Worm (Caenorhabditis elegans) whole organism, young adult: ENCODE data around the gene Y43E12A.3.

Experiments
- B0019.2 ChIP-seq: fragments of 200-800 bp; sonication (Bioruptor generic); conservative IDR thresholded peaks from 2 replicates; pipeline ENCODE4 v1.3.6; 2022; ENCODE audit warnings: missing genetic modification reagents, missing genetic modification characterization, missing compliant biosample characterization
- B0336.3 ChIP-seq: fragments of 200-800 bp; sonication (Bioruptor generic); IDR thresholded peaks from 2 replicates; pipeline ENCODE4 v1.3.6; 2022; ENCODE audit warnings: missing genetic modification characterization, missing compliant biosample characterization
- D2030.7 ChIP-seq: fragments of 200-800 bp; sonication (Bioruptor generic); IDR thresholded peaks from 2 replicates; pipeline ENCODE4 v1.3.6; 2022; ENCODE audit warnings: missing genetic modification reagents, missing genetic modification characterization, missing compliant biosample characterization
- F10E7.11 ChIP-seq: sonication (generic microtip); optimal IDR thresholded peaks from 2 replicates; lab custom pipeline; 2017; ENCODE audit warnings: mild to moderate bottlenecking, missing genetic modification characterization, moderate library complexity, missing compliant biosample characterization
- F33H1.4 ChIP-seq: fragments of 200-800 bp; sonication (Bioruptor generic); IDR thresholded peaks from 2 replicates; pipeline ENCODE4 v1.3.6; 2022; ENCODE audit warnings: missing genetic modification reagents, missing genetic modification characterization, missing compliant biosample characterization
- F49E8.2 ChIP-seq: sonication (generic microtip); optimal IDR thresholded peaks from 3 replicates; lab custom pipeline; 2017; ENCODE audit warnings: missing genetic modification characterization, mild to moderate bottlenecking, missing compliant biosample characterization, antibody characterized with exemption, moderate library complexity; ENCODE audit not compliant: insufficient read depth
- K12H6.12 ChIP-seq: fragments of 200-800 bp; sonication (Bioruptor generic); optimal IDR thresholded peaks from 2 replicates; lab custom pipeline; 2018; ENCODE audit warnings: mild to moderate bottlenecking, missing genetic modification characterization, missing compliant biosample characterization
- Y53F4B.3 ChIP-seq: fragments of 200-800 bp; sonication (Bioruptor generic); IDR thresholded peaks from 2 replicates; pipeline ENCODE4 v1.3.6; 2022; ENCODE audit warnings: missing genetic modification reagents, missing genetic modification characterization, missing compliant biosample characterization
- akir-1 ChIP-seq: fragments of 200-800 bp; sonication (Bioruptor generic); optimal IDR thresholded peaks from 2 replicates; lab custom pipeline; 2018; ENCODE audit warnings: mild to moderate bottlenecking, missing genetic modification characterization, moderate library complexity, missing compliant biosample characterization
- aptf-2 ChIP-seq: fragments of 200-800 bp; sonication (Bioruptor generic); conservative IDR thresholded peaks from 2 replicates; pipeline ENCODE4 v1.3.6; 2022; ENCODE audit warnings: missing genetic modification reagents, missing genetic modification characterization, missing compliant biosample characterization
- attf-6 ChIP-seq: fragments of 200-800 bp; sonication (Bioruptor generic); IDR thresholded peaks from 2 replicates; pipeline ENCODE4 v1.3.6; 2022; ENCODE audit warnings: missing genetic modification reagents, missing genetic modification characterization, missing compliant biosample characterization
- bed-1 ChIP-seq: fragments of 200-800 bp; sonication (Bioruptor generic); IDR thresholded peaks from 2 replicates; pipeline ENCODE4 v1.3.6; 2022; ENCODE audit warnings: missing genetic modification reagents, missing genetic modification characterization, missing compliant biosample characterization
- ceh-100 ChIP-seq: fragments of 200-800 bp; sonication (Bioruptor generic); IDR thresholded peaks from 2 replicates; pipeline ENCODE4 v1.3.6; 2022; ENCODE audit warnings: missing genetic modification reagents, missing genetic modification characterization, missing compliant biosample characterization
- ceh-40 ChIP-seq: fragments of 200-800 bp; sonication (Bioruptor generic); IDR thresholded peaks from 2 replicates; pipeline ENCODE4 v1.3.6; 2022; ENCODE audit warnings: missing genetic modification characterization, missing compliant biosample characterization
- ceh-91 ChIP-seq: fragments of 200-800 bp; sonication (Bioruptor generic); IDR thresholded peaks from 2 replicates; pipeline ENCODE4 v1.3.6; 2022; ENCODE audit warnings: missing genetic modification reagents, missing genetic modification characterization, missing compliant biosample characterization
- efl-1 ChIP-seq: fragments of 150-350 bp; optimal IDR thresholded peaks from 2 replicates; lab custom pipeline; 2014; ENCODE audit warnings: missing biosample characterization, missing genetic modification reagents, missing genetic modification characterization
- him-1 ChIP-seq: sonication (generic microtip); optimal IDR thresholded peaks from 2 replicates; lab custom pipeline; 2016; ENCODE audit warnings: missing genotype, missing genetic modification reagents, missing genetic modification characterization, missing compliant biosample characterization
- hmg-1.2 ChIP-seq: fragments of 200-800 bp; sonication (Bioruptor generic); IDR thresholded peaks from 2 replicates; pipeline ENCODE4 v1.3.6; 2022; ENCODE audit warnings: missing genetic modification reagents, missing genetic modification characterization, missing compliant biosample characterization
- hmg-20 ChIP-seq: fragments of 200-800 bp; sonication (Bioruptor generic); IDR thresholded peaks from 2 replicates; pipeline ENCODE4 v1.3.6; 2022; ENCODE audit warnings: missing genetic modification reagents, missing genetic modification characterization, missing compliant biosample characterization
- hrde-1 ChIP-seq: sonication (generic microtip); optimal IDR thresholded peaks from 2 replicates; lab custom pipeline; 2016; ENCODE audit warnings: missing genetic modification characterization, mild to moderate bottlenecking, missing compliant biosample characterization, moderate library complexity, missing genotype, missing genetic modification reagents, borderline replicate concordance
- hsf-1 ChIP-seq: fragments of 200-800 bp; sonication (Bioruptor generic); IDR thresholded peaks from 2 replicates; pipeline ENCODE4 v1.3.6; 2022; ENCODE audit warnings: missing genetic modification reagents, missing genetic modification characterization, missing compliant biosample characterization
- lsl-1 ChIP-seq: fragments of 200-800 bp; sonication (Bioruptor generic); optimal IDR thresholded peaks from 2 replicates; lab custom pipeline; 2018; ENCODE audit warnings: mild to moderate bottlenecking, missing genetic modification characterization, moderate library complexity, missing compliant biosample characterization
- madf-6 ChIP-seq: fragments of 200-800 bp; sonication (Bioruptor generic); IDR thresholded peaks from 2 replicates; pipeline ENCODE4 v1.3.6; 2022; ENCODE audit warnings: missing genetic modification reagents, missing genetic modification characterization, missing compliant biosample characterization
- madf-8 ChIP-seq: fragments of 200-800 bp; sonication (Bioruptor generic); conservative IDR thresholded peaks from 2 replicates; pipeline ENCODE4 v1.3.6; 2022; ENCODE audit warnings: missing genetic modification reagents, missing genetic modification characterization, missing compliant biosample characterization
- mes-4 ChIP-seq: sonication (generic microtip); optimal IDR thresholded peaks from 2 replicates; lab custom pipeline; 2016; ENCODE audit warnings: missing genotype, missing genetic modification characterization, missing compliant biosample characterization
- nfya-2 ChIP-seq: fragments of 200-800 bp; sonication (Bioruptor generic); IDR thresholded peaks from 2 replicates; pipeline ENCODE4 v1.3.6; 2022; ENCODE audit warnings: missing genetic modification reagents, missing genetic modification characterization, missing compliant biosample characterization
- nhr-120 ChIP-seq: fragments of 200-800 bp; sonication (Bioruptor generic); IDR thresholded peaks from 2 replicates; pipeline ENCODE4 v1.3.6; 2022; ENCODE audit warnings: missing genetic modification characterization, missing compliant biosample characterization
- nhr-27 ChIP-seq: fragments of 200-800 bp; sonication (Bioruptor generic); optimal IDR thresholded peaks from 2 replicates; lab custom pipeline; 2018; ENCODE audit warnings: mild to moderate bottlenecking, missing genetic modification characterization, moderate library complexity, missing compliant biosample characterization
- rcor-1 ChIP-seq: fragments of 200-800 bp; sonication (Bioruptor generic); IDR thresholded peaks from 2 replicates; pipeline ENCODE4 v1.3.6; 2022; ENCODE audit warnings: missing genetic modification reagents, missing genetic modification characterization, missing compliant biosample characterization
- sdz-38 ChIP-seq: sonication (generic microtip); optimal IDR thresholded peaks from 2 replicates; lab custom pipeline; 2016; ENCODE audit warnings: missing genotype, missing genetic modification characterization, missing compliant biosample characterization
- sea-2 ChIP-seq: fragments of 200-800 bp; sonication (Bioruptor generic); IDR thresholded peaks from 2 replicates; pipeline ENCODE4 v1.3.6; 2022; ENCODE audit warnings: missing genetic modification characterization, missing compliant biosample characterization
- somi-1 ChIP-seq: fragments of 200-800 bp; sonication (Bioruptor generic); optimal IDR thresholded peaks from 2 replicates; lab custom pipeline; 2018; ENCODE audit warnings: mild to moderate bottlenecking, missing genetic modification characterization, missing compliant biosample characterization
- tbp1 ChIP-seq: fragments of 200-800 bp; sonication (Bioruptor generic); optimal IDR thresholded peaks from 2 replicates; lab custom pipeline; 2018; ENCODE audit warnings: mild to moderate bottlenecking, missing genetic modification characterization, missing compliant biosample characterization
- unc-130 ChIP-seq: sonication (generic microtip); optimal IDR thresholded peaks from 2 replicates; lab custom pipeline; 2016; ENCODE audit warnings: missing genetic modification reagents, missing genetic modification characterization, missing compliant biosample characterization
- xnd-1 ChIP-seq: sonication (generic microtip); optimal IDR thresholded peaks from 2 replicates; lab custom pipeline; 2016; ENCODE audit warnings: missing genotype, missing genetic modification reagents, missing genetic modification characterization, missing compliant biosample characterization
- ztf-18 ChIP-seq: sonication (generic microtip); optimal IDR thresholded peaks from 2 replicates; lab custom pipeline; 2016; ENCODE audit warnings: missing genotype, mild to moderate bottlenecking, missing genetic modification characterization, missing compliant biosample characterization

Gene Y43E12A.3

DNA sequence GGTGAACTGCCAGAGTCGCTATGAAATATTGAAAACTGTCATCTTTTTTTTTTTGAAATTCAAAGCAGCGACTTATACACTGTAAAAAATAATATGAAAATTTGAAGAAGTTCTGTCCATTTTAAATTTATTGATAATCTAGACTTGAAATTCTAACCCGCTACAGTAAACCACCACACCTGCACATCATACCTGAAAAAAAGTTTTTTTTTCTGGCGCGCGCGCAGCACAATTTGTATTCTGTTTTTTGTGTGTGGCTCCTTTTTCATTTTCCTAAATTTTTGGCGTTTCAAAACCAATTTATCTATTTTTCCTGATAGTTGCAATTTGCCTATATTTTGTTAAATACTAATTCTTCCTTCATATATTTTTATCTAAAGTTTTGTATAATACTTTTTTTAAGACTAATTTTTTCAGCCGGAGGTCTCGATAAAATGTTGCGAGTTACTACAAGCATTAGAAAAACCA is 2.1 kb upstream of the Y43E12A.3 start, which contains the start of gene cyb-2.1:
cyb-2.1 (plus strand) TSS at position 418 of the 468 bp plus-strand sequence.
- TF ChIP-seq unc-130 (GFP tag; lab: Kevin White, UChicago) (no peak), hmg-1.2 (GFP tag; lab: Robert Waterston, UW) (peak; percentile 18; the same call in 1 of the 2 replicates), rcor-1 (peak; percentile 43; the same call in 1 of the 2 replicates), sdz-38 (no peak), madf-8 (GFP tag; lab: Robert Waterston, UW) (peak; percentile 96), efl-1 (GFP tag; lab: Kevin White, UChicago) (peak; percentile 59), hsf-1 (0 out of 2 replicates have a peak, but pooled peaks have one; percentile 31), F33H1.4 (GFP tag; lab: Robert Waterston, UW) (peak; percentile 71), xnd-1 (peak; percentile 84), F49E8.2 (tag; lab: Kevin White, UChicago) (no peak), tbp1 (no peak), Y53F4B.3 (GFP tag; lab: Robert Waterston, UW) (no peak), lsl-1 (GFP tag; lab: Kevin White, UChicago) (peak; percentile 84), ceh-40 (GFP tag; lab: Robert Waterston, UW) (no peak), ztf-18 (tag; lab: Kevin White, UChicago) (no peak), akir-1 (GFP tag; lab: Kevin White, UChicago) (no peak), madf-6 (GFP tag; lab: Robert Waterston, UW) (peak; percentile 98), D2030.7 (GFP tag; lab: Robert Waterston, UW) (peak; percentile 55), ceh-91 (peak; percentile 69)
- TF ChIP-seq, all 124 proteins: peak for 11

ce11 chrIV:10990699-10991098 is 3.0 kb downstream of the Y43E12A.3 start, which contains the start of gene F13H10.5:
F13H10.5 (plus strand) TSS chrIV:10990999.
- TF ChIP-seq him-1 (tag; lab: Kevin White, UChicago) (no peak), F10E7.11 (tag; lab: Kevin White, UChicago) (no peak)
- TF ChIP-seq, all 124 proteins: peak for 0

DNA sequence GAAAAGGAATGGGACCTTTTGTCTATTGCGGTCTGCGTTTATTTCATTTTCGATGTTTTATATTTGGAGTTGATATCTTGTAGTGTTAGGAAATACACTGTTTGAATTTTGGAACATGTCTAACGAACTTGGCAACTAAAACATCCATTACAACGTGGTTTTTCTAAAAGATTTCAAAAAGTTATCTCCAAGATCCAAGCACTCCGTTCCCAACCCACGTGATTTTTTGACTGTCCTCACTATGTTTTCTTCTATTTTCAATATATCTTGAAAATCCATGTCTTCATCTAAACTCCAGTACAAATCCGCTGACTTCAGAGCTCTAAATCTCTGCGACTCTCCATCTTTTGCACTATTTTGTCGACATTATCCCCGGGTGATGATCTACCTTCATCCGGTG is 13.9 kb downstream of the Y43E12A.3 start, which contains the start of gene F13H10.9:
F13H10.9 (plus strand) TSS at position 301 of the 400 bp plus-strand sequence.
- no peak for TF ChIP-seq ceh-100 (GFP tag; lab: Robert Waterston, UW)
- TF ChIP-seq K12H6.12 (tag; lab: Kevin White, UChicago): no peak
- TF ChIP-seq him-1 (tag; lab: Kevin White, UChicago): no peak
- TF ChIP-seq somi-1 (GFP tag; lab: Kevin White, UChicago): no peak
- no peak for TF ChIP-seq B0336.3
- TF ChIP-seq B0019.2 (GFP tag; lab: Robert Waterston, UW): no peak
- TF ChIP-seq nhr-27 (tag; lab: Kevin White, UChicago): no peak
- no peak for TF ChIP-seq bed-1 (GFP tag; lab: Robert Waterston, UW)
- no peak for TF ChIP-seq hmg-20 (GFP tag; lab: Robert Waterston, UW)
- no peak for TF ChIP-seq sea-2 (GFP tag; lab: Robert Waterston, UW)
- no peak for TF ChIP-seq madf-6 (GFP tag; lab: Robert Waterston, UW)
- TF ChIP-seq mes-4: no peak
- no peak for TF ChIP-seq nfya-2 (GFP tag; lab: Robert Waterston, UW)
- TF ChIP-seq hrde-1 (tag; lab: Kevin White, UChicago): no peak
- TF ChIP-seq Y53F4B.3 (GFP tag; lab: Robert Waterston, UW): no peak
- no peak for TF ChIP-seq aptf-2 (GFP tag; lab: Robert Waterston, UW)
- TF ChIP-seq unc-130 (GFP tag; lab: Kevin White, UChicago): no peak
- TF ChIP-seq attf-6 (GFP tag; lab: Robert Waterston, UW): no peak
- no peak for TF ChIP-seq nhr-120 (GFP tag; lab: Robert Waterston, UW)
